Fruit fly (Drosophila melanogaster): Measurements from ENCODE around the gene kay.
A peak's percentile ranks its signal among the peaks of the same experiment; 100 is the strongest.

Gene kay

DNA sequence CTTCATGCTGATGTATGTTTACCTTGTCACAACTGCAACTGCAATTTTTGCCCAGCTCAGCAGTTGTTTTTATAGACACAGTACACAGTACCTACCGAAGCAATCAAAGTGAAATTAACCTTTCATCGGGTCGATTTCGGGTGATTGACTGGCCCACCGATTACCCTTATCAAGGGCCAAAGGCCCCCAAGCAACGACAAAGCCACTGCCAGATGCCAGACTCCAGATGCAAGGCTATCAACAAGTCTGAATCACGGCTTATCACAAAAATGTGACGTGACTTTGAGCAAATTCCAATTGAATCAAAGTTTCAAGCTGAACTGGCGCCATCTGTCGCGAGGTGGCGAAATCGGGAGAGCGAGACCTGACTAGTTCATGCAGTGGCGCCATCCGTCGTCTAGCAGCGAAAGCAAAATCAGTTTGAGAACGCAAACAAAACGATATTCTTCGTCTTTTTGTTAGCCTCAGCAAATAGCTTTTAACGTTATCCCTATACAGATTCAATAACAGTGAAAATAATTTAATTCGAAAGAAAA, 48.9 kb upstream of the kay start, which contains the start of gene Obp99b (continued):
- TF ChIP-seq Hr4 (GFP tag; optimal IDR thresholded peaks at IDR 0.05) (peak; percentile 74), Lpt (GFP tag; optimal IDR thresholded peaks at IDR 0.05) (peak; percentile 41), ss (GFP tag; optimal IDR thresholded peaks at IDR 0.05) (peak; percentile 51 to 80), CG8319 (GFP tag; optimal IDR thresholded peaks at IDR 0.05) (peak; percentile 60), CG6276 (GFP tag; optimal IDR thresholded peaks at IDR 0.05) (peak; percentile 48), Blimp-1 (GFP tag; optimal IDR thresholded peaks at IDR 0.05) (no peak), CG11294 (GFP tag; IDR thresholded peaks at IDR 0.05) (peak; percentile 48; the same call in 1 of the 2 replicates), vri (GFP tag; optimal IDR thresholded peaks at IDR 0.05) (peak; percentile 53), CG32006 (GFP tag; optimal IDR thresholded peaks at IDR 0.05) (peak; percentile 60), net (GFP tag; optimal IDR thresholded peaks at IDR 0.05) (peak; percentile 80), Eip75B (GFP tag; optimal IDR thresholded peaks at IDR 0.05) (peak; percentile 78), Sox15 (GFP tag; optimal IDR thresholded peaks at IDR 0.05) (no peak), lz (GFP tag; optimal IDR thresholded peaks at IDR 0.05) (peak; percentile 63), CG3032 (tag; optimal IDR thresholded peaks at IDR 0.05) (peak; percentile 55), fkh (GFP tag; optimal IDR thresholded peaks at IDR 0.05) (peak; percentile 43), topi (GFP tag; optimal IDR thresholded peaks at IDR 0.05) (peak; percentile 66), Ets96B (tag; optimal IDR thresholded peaks at IDR 0.05) (peak; percentile 50), CG6808 (GFP tag; optimal IDR thresholded peaks at IDR 0.05) (peak; percentile 68), dsx (GFP tag; optimal IDR thresholded peaks at IDR 0.05; ENCODE audit: poor library complexity, severe bottlenecking) (peak; percentile 34), fd85E (GFP tag; optimal IDR thresholded peaks at IDR 0.05) (no peak), Eip93F (GFP tag; optimal IDR thresholded peaks at IDR 0.05) (no peak), esn (GFP tag; optimal IDR thresholded peaks at IDR 0.05) (peak; percentile 69), CG10631 (GFP tag; optimal IDR thresholded peaks at IDR 0.05) (no peak), Eip78C (GFP tag) (peak; percentile 91), CG4318 (GFP tag; optimal IDR thresholded peaks at IDR 0.05) (peak; percentile 5), CG6163 (GFP tag; IDR thresholded peaks at IDR 0.05) (peak; percentile 80), svp (GFP tag) (peak; percentile 100), Hr38 (GFP tag; optimal IDR thresholded peaks at IDR 0.05) (no peak), CG3919 (GFP tag; optimal IDR thresholded peaks at IDR 0.05) (peak; percentile 91), CG8119 (GFP tag; IDR thresholded peaks at IDR 0.05) (peak; percentile 29; the same call in 1 of the 3 replicates), CG9139 (GFP tag; optimal IDR thresholded peaks at IDR 0.05) (peak; percentile 48), Ets21C (GFP tag; optimal IDR thresholded peaks at IDR 0.05) (no peak), fd59A (GFP tag; optimal IDR thresholded peaks at IDR 0.05) (peak; percentile 68), Smox (GFP tag; optimal IDR thresholded peaks at IDR 0.05) (peak; percentile 39), dac (GFP tag; optimal IDR thresholded peaks at IDR 0.05) (peak; percentile 86), CG11902 (GFP tag; optimal IDR thresholded peaks at IDR 0.05) (peak; percentile 7), CG10669 (GFP tag; optimal IDR thresholded peaks at IDR 0.05) (peak; percentile 68)

- no peak for TF ChIP-seq CG7368 (GFP tag; optimal IDR thresholded peaks at IDR 0.05)
- TF ChIP-seq CG1621 (tag; optimal IDR thresholded peaks at IDR 0.05), result no peak
- no peak for TF ChIP-seq CG6808 (GFP tag; optimal IDR thresholded peaks at IDR 0.05)
- no peak for TF ChIP-seq Sox102F (GFP tag; optimal IDR thresholded peaks at IDR 0.05)
- TF ChIP-seq OdsH (GFP tag; optimal IDR thresholded peaks at IDR 0.05), result peak; percentile 24
- TF ChIP-seq CG6276 (GFP tag; optimal IDR thresholded peaks at IDR 0.05), result peak; percentile 17
- TF ChIP-seq CG34406 (GFP tag; optimal IDR thresholded peaks at IDR 0.05), result no peak
- no peak for TF ChIP-seq CG6792 (GFP tag; optimal IDR thresholded peaks at IDR 0.05)
- TF ChIP-seq fd85E (GFP tag; optimal IDR thresholded peaks at IDR 0.05), result no peak
- TF ChIP-seq CG32006 (GFP tag; optimal IDR thresholded peaks at IDR 0.05), result peak; percentile 47
- no peak for TF ChIP-seq dsx (GFP tag; optimal IDR thresholded peaks at IDR 0.05; ENCODE audit: poor library complexity, severe bottlenecking)
- TF ChIP-seq achi (GFP tag; optimal IDR thresholded peaks at IDR 0.05), result peak; percentile 15
- TF ChIP-seq cyc (GFP tag; optimal IDR thresholded peaks at IDR 0.05), result no peak
- peak; percentile 72 for TF ChIP-seq Hr4 (GFP tag; optimal IDR thresholded peaks at IDR 0.05)
- TF ChIP-seq CG9139 (GFP tag; optimal IDR thresholded peaks at IDR 0.05), result no peak
- TF ChIP-seq Gug (GFP tag; IDR thresholded peaks at IDR 0.05), result peak; percentile 47
- TF ChIP-seq lz (GFP tag; optimal IDR thresholded peaks at IDR 0.05), result no peak
- no peak for TF ChIP-seq CG16779 (tag; optimal IDR thresholded peaks at IDR 0.05)
- peak; percentile 6 for TF ChIP-seq CG3919 (GFP tag; optimal IDR thresholded peaks at IDR 0.05)
- TF ChIP-seq fd59A (GFP tag; optimal IDR thresholded peaks at IDR 0.05), result no peak
- TF ChIP-seq CG3032 (tag; optimal IDR thresholded peaks at IDR 0.05), result peak; percentile 4
- TF ChIP-seq Blimp-1 (GFP tag; optimal IDR thresholded peaks at IDR 0.05), result no peak
- TF ChIP-seq eg (GFP tag; IDR thresholded peaks at IDR 0.05), result peak; percentile 76
- no peak for TF ChIP-seq salr (GFP tag; optimal IDR thresholded peaks at IDR 0.05)
- TF ChIP-seq CG6854 (GFP tag; optimal IDR thresholded peaks at IDR 0.05), result no peak
- TF ChIP-seq CG8119 (GFP tag; IDR thresholded peaks at IDR 0.05), result peak; percentile 57; the same call in 2 of the 3 replicates
Measured at dm6 chr3R:29717519-29717918, 48.3 kb upstream of the kay start.

All from whole organism, prepupa.